Worm (Caenorhabditis elegans) whole organism, L4 larva: ENCODE results near the gene mml-1.

ENCODE experiments used
- D1046.2 ChIP-seq: fragments of 200-800 bp; sonication (Bioruptor generic); IDR thresholded peaks from 2 replicates; pipeline ENCODE4 v1.3.6; 2022; ENCODE audit warnings: missing genetic modification characterization, missing compliant biosample characterization
- F26F4.8 ChIP-seq: fragments of 200-800 bp; sonication (Bioruptor generic); conservative IDR thresholded peaks from 2 replicates; pipeline ENCODE4 v1.3.6; 2022; ENCODE audit warnings: missing genetic modification characterization, missing compliant biosample characterization
- F49E8.2 ChIP-seq: sonication (generic microtip); optimal IDR thresholded peaks from 2 replicates; lab custom pipeline; 2016; ENCODE audit warnings: missing compliant biosample characterization, mild to moderate bottlenecking, missing genetic modification characterization, borderline replicate concordance
- T26A8.4 ChIP-seq: fragments of 200-800 bp; sonication (Bioruptor generic); IDR thresholded peaks from 2 replicates; pipeline ENCODE4 v1.3.6; 2022; ENCODE audit warnings: missing genetic modification characterization, missing compliant biosample characterization
- Y105C5A.15 ChIP-seq: fragments of 200-800 bp; sonication (Bioruptor generic); IDR thresholded peaks from 2 replicates; pipeline ENCODE4 v1.3.6; 2022; ENCODE audit warnings: missing genetic modification characterization, missing compliant biosample characterization
- Y75B8A.6 ChIP-seq: fragments of 200-800 bp; sonication (Bioruptor generic); IDR thresholded peaks from 2 replicates; pipeline ENCODE4 v1.3.6; 2022; ENCODE audit warnings: missing genetic modification reagents, missing genetic modification characterization, missing compliant biosample characterization
- ZK337.2 ChIP-seq: fragments of 200-800 bp; sonication (Bioruptor generic); IDR thresholded peaks from 2 replicates; pipeline ENCODE4 v1.3.6; 2022; ENCODE audit warnings: missing genetic modification reagents, missing genetic modification characterization, missing compliant biosample characterization
- ZK546.5 ChIP-seq, 2 experiments: sonication (generic microtip); optimal IDR thresholded peaks; 2 replicates each; lab custom pipeline; 2017; ENCODE audit warnings: missing biosample characterization in 2 of 2, missing genetic modification characterization in 2 of 2
- aly-2 ChIP-seq: sonication (generic microtip); optimal IDR thresholded peaks from 2 replicates; lab custom pipeline; 2018; ENCODE audit warnings: missing biosample characterization, missing genetic modification characterization
- attf-4 ChIP-seq: sonication (generic microtip); optimal IDR thresholded peaks from 3 replicates; lab custom pipeline; 2017; ENCODE audit warnings: missing biosample characterization, missing genetic modification characterization
- ceh-62 ChIP-seq: sonication (generic microtip); optimal IDR thresholded peaks from 2 replicates; lab custom pipeline; 2017; ENCODE audit warnings: missing biosample characterization, missing genetic modification characterization
- ces-1 ChIP-seq: fragments of 150-350 bp; sonication (generic microtip); optimal IDR thresholded peaks from 4 replicates; lab custom pipeline; 2014; ENCODE audit warnings: missing biosample characterization, missing genetic modification reagents, missing genetic modification characterization
- ctbp-1 ChIP-seq: fragments of 200-800 bp; sonication (Bioruptor generic); IDR thresholded peaks from 2 replicates; pipeline ENCODE4 v1.3.6; 2022; ENCODE audit warnings: missing genetic modification reagents, missing genetic modification characterization, missing compliant biosample characterization
- daf-16 ChIP-seq, 3 experiments: sonication (generic microtip); optimal IDR thresholded peaks; 2 replicates each; lab custom pipeline; 2016 to 2017; ENCODE audit warnings: missing genetic modification characterization in 3 of 3, missing genetic modification reagents in 3 of 3, mild to moderate bottlenecking in 2 of 3, missing compliant biosample characterization in 2 of 3, missing biosample characterization in 1 of 3, moderate library complexity in 1 of 3
- daf-19 ChIP-seq: fragments of 200-800 bp; sonication (Bioruptor generic); conservative IDR thresholded peaks from 2 replicates; pipeline ENCODE4 v1.3.6; 2022; ENCODE audit warnings: missing genetic modification characterization, missing compliant biosample characterization
- dmd-6 ChIP-seq: fragments of 200-800 bp; sonication (Bioruptor generic); IDR thresholded peaks from 2 replicates; pipeline ENCODE4 v1.3.6; 2022; ENCODE audit warnings: missing genetic modification reagents, missing genetic modification characterization, missing compliant biosample characterization
- dmd-8 ChIP-seq: fragments of 200-800 bp; sonication (Bioruptor generic); IDR thresholded peaks from 2 replicates; pipeline ENCODE4 v1.3.6; 2022; ENCODE audit warnings: missing genetic modification characterization, missing compliant biosample characterization
- dpl-1 ChIP-seq: fragments of 150-350 bp; optimal IDR thresholded peaks from 2 replicates; lab custom pipeline; 2014; ENCODE audit warnings: missing biosample characterization, missing genetic modification reagents, missing genetic modification characterization
- dve-1 ChIP-seq: sonication (generic microtip); optimal IDR thresholded peaks from 2 replicates; lab custom pipeline; 2017; ENCODE audit warnings: antibody characterized with exemption, mild to moderate bottlenecking, missing genetic modification characterization, missing compliant biosample characterization; ENCODE audit not compliant: insufficient read depth
- egl-43 ChIP-seq: fragments of 200-800 bp; sonication (Bioruptor generic); IDR thresholded peaks from 2 replicates; pipeline ENCODE4 v1.3.6; 2022; ENCODE audit warnings: missing genetic modification reagents, missing genetic modification characterization, missing compliant biosample characterization
- hlh-11 ChIP-seq: fragments of 200-800 bp; sonication (Bioruptor generic); optimal IDR thresholded peaks from 2 replicates; lab custom pipeline; 2018; ENCODE audit warnings: mild to moderate bottlenecking, missing genetic modification characterization, missing compliant biosample characterization
- hmg-1.1 ChIP-seq: fragments of 200-800 bp; sonication (Bioruptor generic); IDR thresholded peaks from 2 replicates; pipeline ENCODE4 v1.3.6; 2022; ENCODE audit warnings: missing genetic modification reagents, missing genetic modification characterization, missing compliant biosample characterization
- lin-13 ChIP-seq: fragments of 150-350 bp; optimal IDR thresholded peaks from 2 replicates; lab custom pipeline; 2014; ENCODE audit warnings: missing biosample characterization, missing genetic modification reagents, missing genetic modification characterization
- lin-15B ChIP-seq: fragments of 150-350 bp; sonication (generic microtip); optimal IDR thresholded peaks from 3 replicates; lab custom pipeline; 2014; ENCODE audit warnings: missing biosample characterization, missing genetic modification characterization
- lin-29 ChIP-seq: fragments of 200-800 bp; sonication (Bioruptor generic); IDR thresholded peaks from 2 replicates; pipeline ENCODE4 v1.3.6; 2022; ENCODE audit warnings: missing genetic modification reagents, missing genetic modification characterization, missing compliant biosample characterization
- lin-38 ChIP-seq: fragments of 200-800 bp; sonication (Bioruptor generic); IDR thresholded peaks from 2 replicates; pipeline ENCODE4 v1.3.6; 2022; ENCODE audit warnings: missing genetic modification reagents, missing genetic modification characterization, missing compliant biosample characterization
- lir-3 ChIP-seq: sonication (generic microtip); optimal IDR thresholded peaks from 2 replicates; lab custom pipeline; 2016; ENCODE audit warnings: mild to moderate bottlenecking, missing genetic modification characterization, missing compliant biosample characterization
- lsy-2 ChIP-seq, 2 experiments: fragments of 150-350 bp in 1 of 2; sonication (generic microtip) in 1 of 2; optimal IDR thresholded peaks; 2 replicates each; lab custom pipeline; 2014 to 2017; ENCODE audit warnings: missing biosample characterization in 2 of 2, missing genetic modification characterization in 2 of 2
- madf-9 ChIP-seq: fragments of 200-800 bp; sonication (Bioruptor generic); conservative IDR thresholded peaks from 2 replicates; pipeline ENCODE4 v1.3.6; 2022; ENCODE audit warnings: missing genetic modification reagents, missing genetic modification characterization, missing compliant biosample characterization
- mep-1 ChIP-seq: fragments of 150-350 bp; sonication (generic microtip); optimal IDR thresholded peaks from 3 replicates; lab custom pipeline; 2014; ENCODE audit warnings: missing biosample characterization, missing genetic modification characterization
- mxl-2 ChIP-seq: fragments of 200-800 bp; sonication (Bioruptor generic); conservative IDR thresholded peaks from 2 replicates; pipeline ENCODE4 v1.3.6; 2022; ENCODE audit warnings: missing genetic modification reagents, missing genetic modification characterization, missing compliant biosample characterization
- nhr-11 ChIP-seq: fragments of 150-350 bp; optimal IDR thresholded peaks from 2 replicates; lab custom pipeline; 2014; ENCODE audit warnings: missing biosample characterization, missing genetic modification characterization
- nhr-111 ChIP-seq: fragments of 200-800 bp; sonication (Bioruptor generic); optimal IDR thresholded peaks from 2 replicates; lab custom pipeline; 2018; ENCODE audit warnings: mild to moderate bottlenecking, missing genetic modification characterization, missing compliant biosample characterization
- nhr-28 ChIP-seq: fragments of 150-350 bp; optimal IDR thresholded peaks from 2 replicates; lab custom pipeline; 2014; ENCODE audit warnings: missing biosample characterization, missing genetic modification characterization
- nhr-77 ChIP-seq: fragments of 150-350 bp; optimal IDR thresholded peaks from 2 replicates; lab custom pipeline; 2014; ENCODE audit warnings: missing biosample characterization, missing genetic modification characterization
- php-3 ChIP-seq: fragments of 200-800 bp; sonication (Bioruptor generic); IDR thresholded peaks from 2 replicates; pipeline ENCODE4 v1.3.6; 2022; ENCODE audit warnings: missing genetic modification reagents, missing genetic modification characterization, missing compliant biosample characterization
- pqm-1 ChIP-seq: sonication (generic microtip); optimal IDR thresholded peaks from 2 replicates; lab custom pipeline; 2017; ENCODE audit warnings: missing biosample characterization, missing genetic modification characterization
- rbr-2 ChIP-seq: sonication (generic microtip); optimal IDR thresholded peaks from 2 replicates; lab custom pipeline; 2016; ENCODE audit warnings: missing genotype, missing genetic modification characterization, missing compliant biosample characterization
- skn-1 ChIP-seq: fragments of 150-350 bp; optimal IDR thresholded peaks from 2 replicates; lab custom pipeline; 2014; ENCODE audit warnings: missing biosample characterization, missing genetic modification characterization
- spr-1 ChIP-seq: sonication (generic microtip); optimal IDR thresholded peaks from 2 replicates; lab custom pipeline; 2016; ENCODE audit warnings: mild to moderate bottlenecking, missing genetic modification characterization, missing compliant biosample characterization
- spr-3 ChIP-seq: fragments of 200-800 bp; sonication (Bioruptor generic); optimal IDR thresholded peaks from 2 replicates; lab custom pipeline; 2018; ENCODE audit warnings: mild to moderate bottlenecking, missing genetic modification characterization, missing compliant biosample characterization
- vab-7 ChIP-seq: fragments of 200-800 bp; sonication (Bioruptor generic); IDR thresholded peaks from 2 replicates; pipeline ENCODE4 v1.3.6; 2022; ENCODE audit warnings: missing genetic modification reagents, missing genetic modification characterization, missing compliant biosample characterization
- zag-1 ChIP-seq: fragments of 150-350 bp; optimal IDR thresholded peaks from 2 replicates; lab custom pipeline; 2014; ENCODE audit warnings: missing biosample characterization, missing genetic modification characterization
- zip-11 ChIP-seq: fragments of 200-800 bp; sonication (Bioruptor generic); IDR thresholded peaks from 2 replicates; pipeline ENCODE4 v1.3.6; 2022; ENCODE audit warnings: missing genetic modification characterization, missing compliant biosample characterization
- ztf-11 ChIP-seq: fragments of 150-350 bp; optimal IDR thresholded peaks from 2 replicates; lab custom pipeline; 2014; ENCODE audit warnings: missing biosample characterization, missing genetic modification characterization
- ztf-7 ChIP-seq: fragments of 150-350 bp; optimal IDR thresholded peaks from 2 replicates; lab custom pipeline; 2014; ENCODE audit warnings: missing biosample characterization, missing genetic modification characterization

The mml-1 gene

DNA sequence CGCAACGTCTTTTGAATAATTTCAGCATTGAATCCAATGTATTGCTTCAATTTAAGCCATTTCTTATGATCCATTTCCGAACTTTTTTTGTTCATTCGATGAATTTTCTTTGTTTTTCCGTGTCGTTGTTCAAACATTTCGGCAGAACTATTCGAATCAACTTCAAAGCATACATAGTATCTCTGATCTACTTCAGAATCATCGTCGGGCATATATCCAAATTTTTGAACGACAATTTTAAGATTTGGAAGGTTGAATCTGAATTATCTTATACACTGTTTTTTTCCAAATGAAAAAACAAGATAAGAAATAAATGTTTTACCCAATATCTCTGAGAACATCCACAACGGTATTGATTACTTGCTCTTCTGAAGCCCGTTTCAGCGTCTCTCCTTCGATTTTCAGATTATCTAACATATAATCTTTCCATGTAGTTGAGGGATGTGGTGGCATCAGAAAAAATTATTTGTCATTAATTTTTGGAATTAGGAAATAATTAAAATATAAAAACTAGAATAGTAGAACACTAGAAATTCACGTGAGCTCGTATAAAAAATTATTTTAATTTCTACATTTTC is 45.3 kb downstream of the mml-1 start, which contains the start of gene lab-2 (continued):
- TF ChIP-seq lin-38 (GFP tag; lab: Robert Waterston, UW) = 0 out of 2 replicates have a peak, but pooled peaks have one; percentile 20
- TF ChIP-seq vab-7 (GFP tag; lab: Robert Waterston, UW) = peak; percentile 6; the same call in 1 of the 2 replicates
- TF ChIP-seq D1046.2 (GFP tag; lab: Robert Waterston, UW) = no peak; the same call in 1 of the 2 replicates

DNA sequence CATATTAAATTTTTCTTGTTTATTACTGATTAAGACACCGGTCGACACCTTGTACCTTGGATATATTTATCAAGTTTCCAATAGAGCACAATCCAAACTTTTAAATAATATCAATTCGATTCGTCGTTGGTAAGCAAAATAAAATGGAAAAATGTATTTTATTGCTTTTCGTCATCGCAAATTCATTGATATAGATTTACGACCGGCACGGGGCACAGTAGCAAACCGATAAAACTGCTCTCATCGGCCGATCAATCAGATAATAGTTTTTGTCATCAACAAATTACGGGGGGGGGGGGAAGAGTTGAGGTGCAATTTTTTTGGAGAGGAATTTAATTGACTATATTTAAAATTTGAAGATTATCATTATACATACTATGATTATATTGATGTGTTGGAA is 51.2 kb downstream of the mml-1 start:
- TF ChIP-seq nhr-111 (GFP tag; lab: Kevin White, UChicago) = no peak
- TF ChIP-seq dpl-1 (GFP tag; lab: Kevin White, UChicago) = no peak
- 0 out of 2 replicates have a peak, but pooled peaks have one; percentile 25 for TF ChIP-seq dmd-6 (GFP tag; lab: Robert Waterston, UW)
- TF ChIP-seq zip-11 (GFP tag; lab: Robert Waterston, UW) = no peak
- no peak for TF ChIP-seq mep-1 (tag; lab: Kevin White, UChicago)
- no peak for TF ChIP-seq madf-9
- TF ChIP-seq daf-19 (GFP tag; lab: Robert Waterston, UW) = no peak
- no peak for TF ChIP-seq attf-4 (tag; lab: Kevin White, UChicago)
- TF ChIP-seq spr-1 (tag; lab: Kevin White, UChicago) = no peak
- TF ChIP-seq hlh-11 = peak; percentile 41
- TF ChIP-seq ZK337.2 (GFP tag; lab: Robert Waterston, UW) = no peak
- TF ChIP-seq dmd-8 = no peak
- no peak for TF ChIP-seq nhr-11 (tag; lab: Kevin White, UChicago)
- no peak for TF ChIP-seq zag-1 (tag; lab: Kevin White, UChicago)
- TF ChIP-seq mxl-2 = no peak
- no peak for TF ChIP-seq ZK546.5 (tag; optimal IDR thresholded peaks at IDR 0.05; lab: Kevin White, UChicago)
- TF ChIP-seq nhr-28 (tag; lab: Kevin White, UChicago) = peak; percentile 31
- TF ChIP-seq Y75B8A.6 (GFP tag; lab: Robert Waterston, UW) = no peak
- TF ChIP-seq ces-1 = no peak
- TF ChIP-seq aly-2 (tag; lab: Kevin White, UChicago) = no peak
- TF ChIP-seq pqm-1 (tag; lab: Kevin White, UChicago) = peak; percentile 51
- no peak for TF ChIP-seq spr-3 (GFP tag; lab: Kevin White, UChicago)
- TF ChIP-seq ctbp-1 (GFP tag; lab: Robert Waterston, UW) = no peak
- TF ChIP-seq lir-3 = no peak
- TF ChIP-seq lin-13 = no peak
- TF ChIP-seq lsy-2 (tag; optimal IDR thresholded peaks at IDR 0.05; lab: Kevin White, UChicago) = no peak
- no peak for TF ChIP-seq F49E8.2
- TF ChIP-seq F26F4.8 (GFP tag; lab: Robert Waterston, UW) = no peak
- TF ChIP-seq dve-1 (tag; lab: Kevin White, UChicago) = no peak
- no peak for TF ChIP-seq ztf-7 (tag; lab: Kevin White, UChicago)
- TF ChIP-seq lin-15B (tag; lab: Kevin White, UChicago) = no peak
- TF ChIP-seq daf-16 (GFP tag; optimal IDR thresholded peaks at IDR 0.05; lab: Kevin White, UChicago) = no peak
- peak; percentile 45 for TF ChIP-seq daf-16 (tag; optimal IDR thresholded peaks at IDR 0.05; lab: Kevin White, UChicago)
- no peak for TF ChIP-seq rbr-2 (tag; lab: Kevin White, UChicago)
- TF ChIP-seq php-3 = peak; percentile 58; the same call in 1 of the 2 replicates
- TF ChIP-seq D1046.2 (GFP tag; lab: Robert Waterston, UW) = no peak
- no peak for TF ChIP-seq ceh-62 (tag; lab: Kevin White, UChicago)
- TF ChIP-seq skn-1 (tag; lab: Kevin White, UChicago) = no peak
- TF ChIP-seq nhr-77 (tag; lab: Kevin White, UChicago) = no peak
- TF ChIP-seq lin-29 (GFP tag; lab: Robert Waterston, UW) = no peak
- TF ChIP-seq T26A8.4 = no peak
- no peak for TF ChIP-seq ztf-11
- TF ChIP-seq Y105C5A.15 (GFP tag; lab: Robert Waterston, UW) = no peak
- TF ChIP-seq egl-43 (GFP tag; lab: Robert Waterston, UW) = no peak
- TF ChIP-seq hmg-1.1 (GFP tag; lab: Robert Waterston, UW) = no peak
